Worm (Caenorhabditis elegans) whole organism, L1 larva: ENCODE results near the gene hda-1.

Source experiments
- C04F5.9 ChIP-seq: sonication (generic microtip); optimal IDR thresholded peaks from 2 replicates; lab custom pipeline; 2016; ENCODE audit warnings: missing genetic modification characterization, missing compliant biosample characterization
- C34B4.2 ChIP-seq: sonication (generic microtip); optimal IDR thresholded peaks from 2 replicates; lab custom pipeline; 2017; ENCODE audit warnings: mild to moderate bottlenecking, missing genetic modification characterization, missing compliant biosample characterization
- F16B12.6 ChIP-seq: fragments of 150-350 bp; optimal IDR thresholded peaks from 2 replicates; lab custom pipeline; 2014; ENCODE audit warnings: missing biosample characterization, missing genetic modification characterization
- alr-1 ChIP-seq: fragments of 200-800 bp; sonication (Bioruptor generic); optimal IDR thresholded peaks from 2 replicates; lab custom pipeline; 2018; ENCODE audit warnings: borderline replicate concordance, mild to moderate bottlenecking, missing genetic modification characterization, missing compliant biosample characterization
- ama-1 ChIP-seq: fragments of 150-350 bp; optimal IDR thresholded peaks from 2 replicates; lab custom pipeline; 2014
- blmp-1 ChIP-seq: fragments of 150-350 bp; optimal IDR thresholded peaks from 2 replicates; lab custom pipeline; 2014; ENCODE audit warnings: missing biosample characterization, missing genetic modification characterization
- ceh-63 ChIP-seq: fragments of 200-800 bp; sonication (Bioruptor generic); optimal IDR thresholded peaks from 2 replicates; lab custom pipeline; 2018; ENCODE audit warnings: mild to moderate bottlenecking, missing genetic modification characterization, missing compliant biosample characterization
- ceh-8 ChIP-seq: fragments of 200-800 bp; sonication (Bioruptor generic); optimal IDR thresholded peaks from 2 replicates; lab custom pipeline; 2018; ENCODE audit warnings: mild to moderate bottlenecking, missing genetic modification characterization, moderate library complexity, missing compliant biosample characterization
- ces-1 ChIP-seq: fragments of 150-350 bp; optimal IDR thresholded peaks from 2 replicates; lab custom pipeline; 2014; ENCODE audit warnings: missing biosample characterization, missing genetic modification reagents, missing genetic modification characterization
- efl-1 ChIP-seq, 4 experiments: fragments of 150-350 bp; optimal IDR thresholded peaks in 3 of 4; peaks in 1 of 4; 1 replicate in 1 of 4; 2 replicates in 3 of 4; lab custom pipeline; 2014; ENCODE audit warnings: missing biosample characterization in 2 of 4, missing genetic modification characterization in 2 of 4, missing genetic modification reagents in 2 of 4
- elt-2 ChIP-seq: sonication (generic microtip); optimal IDR thresholded peaks from 2 replicates; lab custom pipeline; 2016; ENCODE audit warnings: missing genetic modification characterization, mild to moderate bottlenecking, inconsistent platforms, missing compliant biosample characterization, missing genetic modification reagents
- ets-5 ChIP-seq: fragments of 200-800 bp; sonication (Bioruptor generic); IDR thresholded peaks from 2 replicates; pipeline ENCODE4 v1.3.6; 2022; ENCODE audit warnings: missing genetic modification characterization, missing compliant biosample characterization
- fkh-10 ChIP-seq: sonication (generic microtip); optimal IDR thresholded peaks from 2 replicates; lab custom pipeline; 2017; ENCODE audit warnings: missing biosample characterization, missing genetic modification reagents, missing genetic modification characterization
- fkh-4 ChIP-seq: sonication (generic microtip); optimal IDR thresholded peaks from 2 replicates; lab custom pipeline; 2016; ENCODE audit warnings: missing compliant biosample characterization, missing genetic modification characterization, borderline replicate concordance
- fkh-8 ChIP-seq: sonication (generic microtip); optimal IDR thresholded peaks from 2 replicates; lab custom pipeline; 2016; ENCODE audit warnings: mild to moderate bottlenecking, missing genetic modification characterization, missing compliant biosample characterization
- fos-1 ChIP-seq: fragments of 150-350 bp; optimal IDR thresholded peaks from 2 replicates; lab custom pipeline; 2014; ENCODE audit warnings: missing biosample characterization, missing genetic modification characterization
- grh-1 ChIP-seq: fragments of 200-800 bp; sonication (Bioruptor generic); IDR thresholded peaks from 2 replicates; pipeline ENCODE4 v1.3.6; 2022; ENCODE audit warnings: missing genetic modification reagents, missing genetic modification characterization, missing compliant biosample characterization
- hlh-4 ChIP-seq: sonication (generic microtip); optimal IDR thresholded peaks from 2 replicates; lab custom pipeline; 2016; ENCODE audit warnings: mild to moderate bottlenecking, missing genetic modification characterization, missing compliant biosample characterization
- hpl-2 ChIP-seq: fragments of 150-350 bp; optimal IDR thresholded peaks from 2 replicates; lab custom pipeline; 2014; ENCODE audit warnings: missing biosample characterization, missing genetic modification reagents, missing genetic modification characterization
- irx-1 ChIP-seq: sonication (generic microtip); optimal IDR thresholded peaks from 2 replicates; lab custom pipeline; 2016; ENCODE audit warnings: missing genetic modification characterization, missing compliant biosample characterization
- lin-15B ChIP-seq: fragments of 150-350 bp; sonication (generic microtip); optimal IDR thresholded peaks from 3 replicates; lab custom pipeline; 2014; ENCODE audit warnings: missing biosample characterization, missing genetic modification characterization
- lin-35 ChIP-seq, 2 experiments: fragments of 150-350 bp; optimal IDR thresholded peaks; 2 replicates each; lab custom pipeline; 2014; ENCODE audit warnings: missing biosample characterization in 2 of 2, missing genetic modification characterization in 2 of 2, missing genetic modification reagents in 2 of 2
- lir-3 ChIP-seq: sonication (generic microtip); optimal IDR thresholded peaks from 2 replicates; lab custom pipeline; 2016; ENCODE audit warnings: mild to moderate bottlenecking, missing genetic modification characterization, moderate library complexity, missing compliant biosample characterization; ENCODE audit not compliant: poor library complexity
- lsy-2 ChIP-seq, 2 experiments: fragments of 150-350 bp; optimal IDR thresholded peaks; 2 replicates each; lab custom pipeline; 2014; ENCODE audit warnings: missing biosample characterization in 2 of 2, missing genetic modification characterization in 2 of 2
- mdl-1 ChIP-seq, 2 experiments: fragments of 150-350 bp; optimal IDR thresholded peaks; 2 replicates each; lab custom pipeline; 2014 to 2017; ENCODE audit warnings: missing biosample characterization in 2 of 2, missing genetic modification characterization in 2 of 2, inconsistent platforms in 1 of 2
- mef-2 ChIP-seq: fragments of 150-350 bp; optimal IDR thresholded peaks from 2 replicates; lab custom pipeline; 2014; ENCODE audit warnings: missing biosample characterization, missing genetic modification characterization
- mep-1 ChIP-seq: fragments of 150-350 bp; optimal IDR thresholded peaks from 2 replicates; lab custom pipeline; 2014; ENCODE audit warnings: missing biosample characterization, missing genetic modification characterization
- nhr-11 ChIP-seq: fragments of 150-350 bp; optimal IDR thresholded peaks from 2 replicates; lab custom pipeline; 2014; ENCODE audit warnings: missing biosample characterization, missing genetic modification characterization
- nhr-19 ChIP-seq: fragments of 200-800 bp; sonication (Bioruptor generic); conservative IDR thresholded peaks from 2 replicates; pipeline ENCODE4 v1.3.6; 2022; ENCODE audit warnings: missing genetic modification characterization, missing compliant biosample characterization
- nhr-20 ChIP-seq: sonication (generic microtip); optimal IDR thresholded peaks from 2 replicates; lab custom pipeline; 2016; ENCODE audit warnings: mild to moderate bottlenecking, missing genetic modification characterization, missing compliant biosample characterization
- nhr-237 ChIP-seq: fragments of 150-350 bp; optimal IDR thresholded peaks from 2 replicates; lab custom pipeline; 2014; ENCODE audit warnings: missing biosample characterization, missing genetic modification characterization
- nhr-28 ChIP-seq: fragments of 150-350 bp; optimal IDR thresholded peaks from 2 replicates; lab custom pipeline; 2014; ENCODE audit warnings: missing biosample characterization, missing genetic modification characterization
- nhr-47 ChIP-seq: sonication (generic microtip); optimal IDR thresholded peaks from 2 replicates; lab custom pipeline; 2016; ENCODE audit warnings: mild to moderate bottlenecking, missing genetic modification characterization, moderate library complexity, missing compliant biosample characterization
- nhr-76 ChIP-seq: sonication (generic microtip); optimal IDR thresholded peaks from 2 replicates; lab custom pipeline; 2017; ENCODE audit warnings: missing biosample characterization, missing genetic modification characterization
- nhr-77 ChIP-seq: fragments of 150-350 bp; optimal IDR thresholded peaks from 2 replicates; lab custom pipeline; 2014; ENCODE audit warnings: missing biosample characterization, missing genetic modification characterization
- nhr-84 ChIP-seq: sonication (generic microtip); optimal IDR thresholded peaks from 2 replicates; lab custom pipeline; 2017; ENCODE audit warnings: missing biosample characterization, missing genetic modification characterization
- nhr-85 ChIP-seq: sonication (generic microtip); peaks from one replicate; lab custom pipeline; 2016; ENCODE audit warnings: missing genetic modification characterization, inconsistent platforms, missing compliant biosample characterization
- pag-3 ChIP-seq: sonication (generic microtip); optimal IDR thresholded peaks from 2 replicates; lab custom pipeline; 2017; ENCODE audit warnings: missing genetic modification characterization, mild to moderate bottlenecking, missing compliant biosample characterization, antibody characterized with exemption, borderline replicate concordance; ENCODE audit not compliant: insufficient read depth
- skn-1 ChIP-seq: fragments of 150-350 bp; optimal IDR thresholded peaks from 2 replicates; lab custom pipeline; 2014; ENCODE audit warnings: missing biosample characterization, missing genetic modification characterization
- snu-23 ChIP-seq: sonication (generic microtip); optimal IDR thresholded peaks from 2 replicates; lab custom pipeline; 2016; ENCODE audit warnings: missing genetic modification characterization, missing compliant biosample characterization
- sox-4 ChIP-seq: sonication (generic microtip); optimal IDR thresholded peaks from 2 replicates; lab custom pipeline; 2016; ENCODE audit warnings: missing genetic modification characterization, missing compliant biosample characterization
- sptf-1 ChIP-seq: fragments of 150-350 bp; optimal IDR thresholded peaks from 2 replicates; lab custom pipeline; 2014; ENCODE audit warnings: missing biosample characterization, missing genetic modification characterization
- swsn-7 ChIP-seq: sonication (generic microtip); optimal IDR thresholded peaks from 2 replicates; lab custom pipeline; 2016; ENCODE audit warnings: missing genetic modification characterization, missing compliant biosample characterization
- tlp-1 ChIP-seq: fragments of 150-350 bp; optimal IDR thresholded peaks from 2 replicates; lab custom pipeline; 2014; ENCODE audit warnings: missing biosample characterization, missing genetic modification characterization
- unc-30 ChIP-seq: sonication (generic microtip); optimal IDR thresholded peaks from 2 replicates; lab custom pipeline; 2017; ENCODE audit warnings: missing biosample characterization, missing genetic modification characterization
- unc-86 ChIP-seq: sonication (generic microtip); optimal IDR thresholded peaks from 2 replicates; lab custom pipeline; 2016; ENCODE audit warnings: missing genetic modification characterization, missing compliant biosample characterization
- unc-98 ChIP-seq: fragments of 200-800 bp; sonication (Bioruptor generic); IDR thresholded peaks from 2 replicates; pipeline ENCODE4 v1.3.6; 2022; ENCODE audit warnings: missing genetic modification characterization, missing compliant biosample characterization
- xbp-1 ChIP-seq: sonication (generic microtip); optimal IDR thresholded peaks from 2 replicates; lab custom pipeline; 2016; ENCODE audit warnings: missing genetic modification characterization, missing compliant biosample characterization
- zip-4 ChIP-seq: fragments of 200-800 bp; sonication (Bioruptor generic); optimal IDR thresholded peaks from 2 replicates; lab custom pipeline; 2018; ENCODE audit warnings: mild to moderate bottlenecking, missing genetic modification characterization, moderate library complexity, missing compliant biosample characterization
- ztf-11 ChIP-seq, 2 experiments: sonication (generic microtip); optimal IDR thresholded peaks; 2 replicates each; lab custom pipeline; 2016 to 2017; ENCODE audit warnings: missing genetic modification characterization in 2 of 2, missing biosample characterization in 1 of 2, missing compliant biosample characterization in 1 of 2
- ztf-4 ChIP-seq: fragments of 150-350 bp; optimal IDR thresholded peaks from 2 replicates; lab custom pipeline; 2014; ENCODE audit warnings: missing biosample characterization, missing genetic modification characterization

hda-1 gene

ce11 chrV:14499074-14499864 lies 25.9 kb upstream of the hda-1 start (continued):
- TF ChIP-seq snu-23 (peak; percentile 17), sox-4 (tag; lab: Kevin White, UChicago) (no peak), nhr-85 (tag; lab: Kevin White, UChicago) (peak; percentile 83), fos-1 (tag; lab: Kevin White, UChicago) (no peak), skn-1 (tag; lab: Kevin White, UChicago) (peak; percentile 42), xbp-1 (no peak), lin-35 (GFP tag; optimal IDR thresholded peaks at IDR 0.05; lab: Kevin White, UChicago) (peak in 1 of 2 experiments; percentile 46), unc-98 (no peak), blmp-1 (tag; lab: Kevin White, UChicago) (peak; percentile 44), lir-3 (tag; lab: Kevin White, UChicago) (no peak), C04F5.9 (tag; lab: Kevin White, UChicago) (no peak), nhr-84 (tag; lab: Kevin White, UChicago) (no peak), fkh-8 (tag; lab: Kevin White, UChicago) (no peak), efl-1 (optimal IDR thresholded peaks at IDR 0.05; lab: Kevin White, UChicago) (no peak), efl-1 (GFP tag; optimal IDR thresholded peaks at IDR 0.05 in 1 of 2; lab: Kevin White, UChicago) (peak in 1 of 2 experiments; percentile 91), lin-15B (tag; lab: Kevin White, UChicago) (no peak), hpl-2 (GFP tag; lab: Kevin White, UChicago) (no peak), nhr-11 (no peak), swsn-7 (no peak), ets-5 (GFP tag; lab: Robert Waterston, UW) (no peak), unc-86 (tag; lab: Kevin White, UChicago) (no peak), nhr-19 (no peak; the same call in 1 of the 2 replicates), nhr-237 (no peak), pag-3 (no peak), unc-30 (tag; lab: Kevin White, UChicago) (no peak), ceh-63 (GFP tag; lab: Kevin White, UChicago) (no peak), fkh-4 (no peak), nhr-20 (tag; lab: Kevin White, UChicago) (peak; percentile 39), zip-4 (no peak), ztf-11 (tag; optimal IDR thresholded peaks at IDR 0.05; lab: Kevin White, UChicago) (no peak), sptf-1 (no peak), fkh-10 (GFP tag; lab: Kevin White, UChicago) (no peak), mdl-1 (tag; optimal IDR thresholded peaks at IDR 0.05; lab: Kevin White, UChicago) (no peak), elt-2 (no peak), ceh-8 (GFP tag; lab: Kevin White, UChicago) (no peak), hlh-4 (tag; lab: Kevin White, UChicago) (no peak), nhr-28 (tag; lab: Kevin White, UChicago) (no peak), tlp-1 (tag; lab: Kevin White, UChicago) (no peak), nhr-47 (no peak)

- TF ChIP-seq ces-1 (GFP tag; lab: Kevin White, UChicago) (no peak), C34B4.2 (tag; lab: Kevin White, UChicago) (no peak), blmp-1 (tag; lab: Kevin White, UChicago) (peak; percentile 57), pag-3 (no peak), alr-1 (tag; lab: Kevin White, UChicago) (no peak), nhr-47 (no peak), grh-1 (GFP tag; lab: Robert Waterston, UW) (no peak), nhr-76 (tag; lab: Kevin White, UChicago) (no peak), nhr-84 (tag; lab: Kevin White, UChicago) (no peak), irx-1 (peak; percentile 13), efl-1 (optimal IDR thresholded peaks at IDR 0.05; lab: Kevin White, UChicago) (no peak), efl-1 (GFP tag; optimal IDR thresholded peaks at IDR 0.05 in 1 of 2; lab: Kevin White, UChicago) (no peak), lin-35 (GFP tag; optimal IDR thresholded peaks at IDR 0.05; lab: Kevin White, UChicago) (no peak), xbp-1 (no peak), lsy-2 (tag; optimal IDR thresholded peaks at IDR 0.05; lab: Kevin White, UChicago) (no peak), nhr-77 (tag; lab: Kevin White, UChicago) (no peak), mef-2 (no peak), F16B12.6 (no peak), lir-3 (tag; lab: Kevin White, UChicago) (no peak), fos-1 (tag; lab: Kevin White, UChicago) (no peak), ama-1 (lab: Kevin White, UChicago) (no peak), ztf-4 (no peak), unc-30 (tag; lab: Kevin White, UChicago) (no peak), mep-1 (peak; percentile 0)
Measured at ce11 chrV:14500554-14500953, 24.6 kb upstream of the hda-1 start.
